Fruit fly (Drosophila melanogaster) whole organism, embryonic: Measurements from ENCODE around the gene Diedel2.

Experiments used
- Aef1 ChIP-seq: fragments of 200-800 bp; sonication (Bioruptor generic); IDR thresholded peaks from 3 replicates; pipeline ENCODE4 v1.3.6; 2022; ENCODE audit warnings: missing biosample characterization, missing genetic modification characterization
- CG10366 ChIP-seq: fragments of 200-800 bp; sonication (Bioruptor generic); IDR thresholded peaks from 2 replicates; pipeline ENCODE4 v1.3.6; 2022; ENCODE audit warnings: missing biosample characterization, missing genetic modification characterization
- CG10979 ChIP-seq: fragments of 200-800 bp; sonication (Bioruptor generic); optimal IDR thresholded peaks from 2 replicates; lab custom pipeline; 2018; ENCODE audit warnings: missing biosample characterization, mild to moderate bottlenecking, missing genetic modification characterization, moderate library complexity
- CG11695 ChIP-seq: fragments of 200-800 bp; sonication (Bioruptor generic); IDR thresholded peaks from 3 replicates; pipeline ENCODE4 v1.3.6; 2022; ENCODE audit warnings: missing biosample characterization, missing genetic modification characterization
- CG12299 ChIP-seq: fragments of 200-800 bp; sonication (Bioruptor generic); optimal IDR thresholded peaks from 2 replicates; lab custom pipeline; 2018; ENCODE audit warnings: missing biosample characterization, mild to moderate bottlenecking, missing genetic modification characterization
- CG13424 ChIP-seq: fragments of 200-800 bp; sonication (Bioruptor generic); optimal IDR thresholded peaks from 2 replicates; lab custom pipeline; 2019; ENCODE audit warnings: missing biosample characterization, mild to moderate bottlenecking, missing genetic modification characterization, moderate library complexity
- CG15011 ChIP-seq: fragments of 200-800 bp; sonication (Bioruptor generic); optimal IDR thresholded peaks from 3 replicates; lab custom pipeline; 2018; ENCODE audit warnings: missing biosample characterization, mild to moderate bottlenecking, missing genetic modification characterization
- CG15479 ChIP-seq: fragments of 200-800 bp; sonication (Bioruptor generic); optimal IDR thresholded peaks from 3 replicates; lab custom pipeline; 2019; ENCODE audit warnings: missing biosample characterization, mild to moderate bottlenecking, missing genetic modification characterization, moderate library complexity
- CG15696 ChIP-seq: fragments of 200-800 bp; sonication (Bioruptor generic); optimal IDR thresholded peaks from 2 replicates; lab custom pipeline; 2019; ENCODE audit warnings: missing biosample characterization, mild to moderate bottlenecking, missing genetic modification characterization, moderate library complexity
- CG1603 ChIP-seq: fragments of 200-800 bp; sonication (Bioruptor generic); optimal IDR thresholded peaks from 2 replicates; lab custom pipeline; 2019; ENCODE audit warnings: missing biosample characterization, mild to moderate bottlenecking, missing genetic modification characterization, moderate library complexity
- CG18262 ChIP-seq: fragments of 200-800 bp; optimal IDR thresholded peaks from 3 replicates; lab custom pipeline; 2019; ENCODE audit warnings: missing biosample characterization, mild to moderate bottlenecking, missing genetic modification characterization, moderate library complexity
- CG2875 ChIP-seq: fragments of 200-800 bp; sonication (Bioruptor generic); optimal IDR thresholded peaks from 2 replicates; lab custom pipeline; 2017; ENCODE audit warnings: missing biosample characterization, mild to moderate bottlenecking, missing genetic modification characterization, missing genetic modification reagents
- CG31365 ChIP-seq: fragments of 200-800 bp; sonication (Bioruptor generic); optimal IDR thresholded peaks from 2 replicates; lab custom pipeline; 2018; ENCODE audit warnings: missing biosample characterization, mild to moderate bottlenecking, missing genetic modification characterization
- CG32772 ChIP-seq: fragments of 200-800 bp; sonication (Bioruptor generic); IDR thresholded peaks from 2 replicates; pipeline ENCODE4 v1.3.6; 2022; ENCODE audit warnings: missing biosample characterization, missing genetic modification characterization
- CG34224 ChIP-seq: fragments of 200-800 bp; sonication (Bioruptor generic); IDR thresholded peaks from 3 replicates; pipeline ENCODE4 v1.3.6; 2022; ENCODE audit warnings: missing biosample characterization, missing genetic modification characterization; ENCODE audit not compliant: partially characterized antibody
- CG6689 ChIP-seq: fragments of 200-800 bp; sonication (Bioruptor generic); IDR thresholded peaks from 2 replicates; pipeline ENCODE4 v1.3.6; 2022; ENCODE audit warnings: missing biosample characterization, missing genetic modification characterization
- CG8290 ChIP-seq, 3 experiments: fragments of 200-800 bp; sonication (Bioruptor generic); optimal IDR thresholded peaks; 2 replicates each; lab custom pipeline; 2016 to 2019; ENCODE audit warnings: missing biosample characterization in 3 of 3, missing genetic modification characterization in 3 of 3, mild to moderate bottlenecking in 2 of 3, moderate library complexity in 1 of 3
- CG8944 ChIP-seq: fragments of 200-800 bp; sonication (Bioruptor generic); optimal IDR thresholded peaks from 3 replicates; lab custom pipeline; 2016; ENCODE audit warnings: missing biosample characterization, missing genetic modification characterization
- CG9876 ChIP-seq: fragments of 200-800 bp; sonication (Bioruptor generic); optimal IDR thresholded peaks from 2 replicates; lab custom pipeline; 2016; ENCODE audit warnings: missing biosample characterization, missing genetic modification characterization
- Elba2 ChIP-seq: fragments of 200-800 bp; sonication (Bioruptor generic); optimal IDR thresholded peaks from 3 replicates; lab custom pipeline; 2016; ENCODE audit warnings: missing biosample characterization, missing genetic modification characterization
- Ets65A ChIP-seq: fragments of 200-800 bp; sonication (Bioruptor generic); peaks from one replicate; lab custom pipeline; 2016; ENCODE audit warnings: missing biosample characterization, missing genetic modification characterization
- Gsc ChIP-seq: fragments of 200-800 bp; sonication (Bioruptor generic); IDR thresholded peaks from 2 replicates; pipeline ENCODE4 v1.3.6; 2022; ENCODE audit warnings: missing biosample characterization, missing genetic modification characterization
- H15 ChIP-seq: fragments of 200-800 bp; sonication (Bioruptor generic); IDR thresholded peaks from 3 replicates; pipeline ENCODE4 v1.3.6; 2022; ENCODE audit warnings: missing biosample characterization, missing genetic modification characterization
- Hr39 ChIP-seq: fragments of >200 bp; optimal IDR thresholded peaks from 2 replicates; lab custom pipeline; 2017
- Pdp1 ChIP-seq, 2 experiments: fragments of 200-800 bp; sonication (Bioruptor generic); optimal IDR thresholded peaks; 3 replicates each; lab custom pipeline; 2016; ENCODE audit warnings: missing biosample characterization in 2 of 2, missing genetic modification characterization in 2 of 2, mild to moderate bottlenecking in 1 of 2, moderate library complexity in 1 of 2
- Sin3A ChIP-seq: fragments of >200 bp; optimal IDR thresholded peaks from 2 replicates; lab custom pipeline; 2018
- Six4 ChIP-seq: fragments of 200-800 bp; sonication (Bioruptor generic); optimal IDR thresholded peaks from 2 replicates; lab custom pipeline; 2016; ENCODE audit warnings: missing biosample characterization, missing genetic modification characterization
- Xrp1 ChIP-seq: fragments of 200-800 bp; sonication (Bioruptor generic); IDR thresholded peaks from 2 replicates; pipeline ENCODE4 v1.3.6; 2022; ENCODE audit warnings: missing biosample characterization, missing genetic modification characterization
- ap ChIP-seq: fragments of 200-800 bp; sonication (Bioruptor generic); IDR thresholded peaks from 2 replicates; pipeline ENCODE4 v1.3.6; 2022; ENCODE audit warnings: missing biosample characterization, missing genetic modification characterization
- bowl ChIP-seq: fragments of 200-800 bp; sonication (Bioruptor generic); IDR thresholded peaks from 2 replicates; pipeline ENCODE4 v1.3.6; 2022; ENCODE audit warnings: missing biosample characterization, missing genetic modification characterization
- ci ChIP-seq: fragments of 200-800 bp; sonication (Bioruptor generic); IDR thresholded peaks from 3 replicates; pipeline ENCODE4 v1.3.6; 2022; ENCODE audit warnings: missing biosample characterization, missing genetic modification characterization
- dmrt11E ChIP-seq: fragments of 200-800 bp; sonication (Bioruptor generic); optimal IDR thresholded peaks from 3 replicates; lab custom pipeline; 2018; ENCODE audit warnings: missing biosample characterization, mild to moderate bottlenecking, missing genetic modification characterization, moderate library complexity
- fd96Cb ChIP-seq: fragments of 200-800 bp; sonication (Bioruptor generic); optimal IDR thresholded peaks from 2 replicates; lab custom pipeline; 2018; ENCODE audit warnings: missing biosample characterization, mild to moderate bottlenecking, missing genetic modification characterization, moderate library complexity
- gcm ChIP-seq: fragments of 200-800 bp; sonication (Bioruptor generic); optimal IDR thresholded peaks from 2 replicates; lab custom pipeline; 2019; ENCODE audit warnings: missing biosample characterization, mild to moderate bottlenecking, missing genetic modification characterization, moderate library complexity
- ham ChIP-seq: fragments of 200-800 bp; sonication (Bioruptor generic); IDR thresholded peaks from 2 replicates; pipeline ENCODE4 v1.3.6; 2022; ENCODE audit warnings: missing biosample characterization, missing genetic modification characterization
- lola ChIP-seq, 3 experiments: fragments of >200 bp in 2 of 3; fragments of 200-800 bp in 1 of 3; sonication (Bioruptor generic) in 1 of 3; optimal IDR thresholded peaks; 2 replicates each; lab custom pipeline; 2017 to 2019; ENCODE audit warnings: missing biosample characterization in 3 of 3, missing genetic modification characterization in 3 of 3, mild to moderate bottlenecking in 1 of 3, moderate library complexity in 1 of 3
- org-1 ChIP-seq: fragments of 200-800 bp; sonication (Bioruptor generic); optimal IDR thresholded peaks from 2 replicates; lab custom pipeline; 2017; ENCODE audit warnings: missing biosample characterization, missing genetic modification characterization
- p53 ChIP-seq: fragments of 200-800 bp; sonication (Bioruptor generic); optimal IDR thresholded peaks from 2 replicates; lab custom pipeline; 2016; ENCODE audit warnings: missing biosample characterization, missing genetic modification characterization
- phol ChIP-seq: fragments of 200-800 bp; sonication (Bioruptor generic); optimal IDR thresholded peaks from 3 replicates; lab custom pipeline; 2018; ENCODE audit warnings: missing biosample characterization, mild to moderate bottlenecking, missing genetic modification characterization, moderate library complexity
- prd ChIP-seq, 3 experiments: fragments of >200 bp in 2 of 3; fragments of 200-800 bp in 1 of 3; sonication (Bioruptor generic) in 1 of 3; optimal IDR thresholded peaks in 2 of 3; IDR thresholded peaks in 1 of 3; 2 replicates in 2 of 3; 3 replicates in 1 of 3; pipeline versions ENCODE4 v1.3.6 to Lab custom; 2017 to 2022; ENCODE audit warnings: missing biosample characterization in 1 of 3, missing genetic modification characterization in 1 of 3
- pros ChIP-seq: fragments of 200-800 bp; sonication (Bioruptor generic); optimal IDR thresholded peaks from 3 replicates; lab custom pipeline; 2019; ENCODE audit warnings: missing biosample characterization, mild to moderate bottlenecking, missing genetic modification characterization, moderate library complexity
- row ChIP-seq: fragments of 200-800 bp; sonication (Bioruptor generic); IDR thresholded peaks from 3 replicates; pipeline ENCODE4 v1.3.6; 2022; ENCODE audit warnings: missing biosample characterization, missing genetic modification characterization
- sc ChIP-seq, 3 experiments: fragments of >200 bp in 2 of 3; fragments of 200-800 bp in 1 of 3; sonication (Bioruptor generic) in 1 of 3; optimal IDR thresholded peaks; 2 replicates in 2 of 3; 3 replicates in 1 of 3; lab custom pipeline; 2017; ENCODE audit warnings: mild to moderate bottlenecking in 1 of 3, missing biosample characterization in 1 of 3, missing genetic modification characterization in 1 of 3, missing genetic modification reagents in 1 of 3
- scrt ChIP-seq: fragments of 200-800 bp; sonication (Bioruptor generic); optimal IDR thresholded peaks from 2 replicates; lab custom pipeline; 2018; ENCODE audit warnings: missing biosample characterization, mild to moderate bottlenecking, missing genetic modification characterization, moderate library complexity
- sim ChIP-seq: fragments of 200-800 bp; sonication (Bioruptor generic); IDR thresholded peaks from 2 replicates; pipeline ENCODE4 v1.3.6; 2022; ENCODE audit warnings: missing biosample characterization, missing genetic modification characterization
- sima ChIP-seq: fragments of 200-800 bp; sonication (Bioruptor generic); optimal IDR thresholded peaks from 2 replicates; lab custom pipeline; 2016; ENCODE audit warnings: missing biosample characterization, missing genetic modification characterization
- sisA ChIP-seq: fragments of 200-800 bp; sonication (Bioruptor generic); IDR thresholded peaks from 2 replicates; pipeline ENCODE4 v1.3.6; 2022; ENCODE audit warnings: missing biosample characterization, missing genetic modification characterization

The Diedel2 gene

dm6 chr3R:29584266-29584665 is 24.0 kb upstream of the Diedel2 start (continued):
- TF ChIP-seq prd (optimal IDR thresholded peaks at IDR 0.05; lab: Kevin White, UChicago) (no peak), prd (GFP tag; IDR thresholded peaks at IDR 0.05; lab: Robert Waterston, UW) (peak; percentile 35; the same call in 1 of the 3 replicates), CG15011 (no peak), Hr39 (lab: Kevin White, UChicago) (no peak), CG1603 (tag; lab: Kevin White, UChicago) (peak; percentile 31), CG10979 (tag; lab: Kevin White, UChicago) (peak; percentile 34), CG9876 (GFP tag; lab: Kevin White, UChicago) (no peak), CG8290 (GFP tag; optimal IDR thresholded peaks at IDR 0.05; lab: Kevin White, UChicago) (no peak), CG8290 (tag; optimal IDR thresholded peaks at IDR 0.05; lab: Kevin White, UChicago) (no peak), sisA (peak; percentile 26; the same call in 1 of the 2 replicates), Aef1 (no peak), sima (GFP tag; lab: Kevin White, UChicago) (no peak), pros (GFP tag; lab: Kevin White, UChicago) (no peak), CG2875 (no peak), CG32772 (no peak), Ets65A (GFP tag; lab: Kevin White, UChicago) (peak; percentile 36), sc (optimal IDR thresholded peaks at IDR 0.05; lab: Kevin White, UChicago) (no peak), sc (GFP tag; optimal IDR thresholded peaks at IDR 0.05; lab: Kevin White, UChicago) (no peak), Six4 (GFP tag; lab: Kevin White, UChicago) (no peak), sim (no peak), dmrt11E (tag; lab: Kevin White, UChicago) (no peak), phol (tag; lab: Kevin White, UChicago) (peak; percentile 14), CG12299 (tag; lab: Kevin White, UChicago) (no peak), lola (GFP tag; optimal IDR thresholded peaks at IDR 0.05; lab: Kevin White, UChicago) (peak in 1 of 3 experiments; percentile 22), Pdp1 (GFP tag; optimal IDR thresholded peaks at IDR 0.05; lab: Kevin White, UChicago) (no peak), Xrp1 (GFP tag; lab: Robert Waterston, UW) (peak; percentile 27; the same call in 1 of the 2 replicates), Sin3A (lab: Kevin White, UChicago) (no peak), scrt (GFP tag; lab: Kevin White, UChicago) (no peak), H15 (GFP tag; lab: Robert Waterston, UW) (no peak), bowl (GFP tag; lab: Robert Waterston, UW) (no peak), Elba2 (GFP tag; lab: Kevin White, UChicago) (no peak), CG15479 (GFP tag; lab: Kevin White, UChicago) (no peak), row (GFP tag; lab: Robert Waterston, UW) (peak; percentile 40; the same call in 2 of the 3 replicates), CG6689 (GFP tag; lab: Robert Waterston, UW) (no peak), ci (peak; percentile 56; the same call in 2 of the 3 replicates), CG34224 (GFP tag; lab: Robert Waterston, UW) (no peak), ap (no peak), CG18262 (tag; lab: Kevin White, UChicago) (peak; percentile 2), p53 (no peak), fd96Cb (peak; percentile 3), CG13424 (tag; lab: Kevin White, UChicago) (no peak), CG15696 (peak; percentile 11), ham (no peak), gcm (GFP tag; lab: Kevin White, UChicago) (no peak), Gsc (GFP tag; lab: Robert Waterston, UW) (no peak), org-1 (GFP tag; lab: Kevin White, UChicago) (no peak), CG11695 (GFP tag; lab: Robert Waterston, UW) (no peak), CG10366 (GFP tag; lab: Robert Waterston, UW) (no peak), CG31365 (tag; lab: Kevin White, UChicago) (no peak), CG8944 (no peak)
- TF ChIP-seq, all 482 proteins: peak for 28
